Worm (Caenorhabditis elegans): ENCODE measurements around the gene CC8.2.
A peak's percentile ranks its signal among the peaks of the same experiment; 100 is the strongest.

Gene CC8.2

DNA sequence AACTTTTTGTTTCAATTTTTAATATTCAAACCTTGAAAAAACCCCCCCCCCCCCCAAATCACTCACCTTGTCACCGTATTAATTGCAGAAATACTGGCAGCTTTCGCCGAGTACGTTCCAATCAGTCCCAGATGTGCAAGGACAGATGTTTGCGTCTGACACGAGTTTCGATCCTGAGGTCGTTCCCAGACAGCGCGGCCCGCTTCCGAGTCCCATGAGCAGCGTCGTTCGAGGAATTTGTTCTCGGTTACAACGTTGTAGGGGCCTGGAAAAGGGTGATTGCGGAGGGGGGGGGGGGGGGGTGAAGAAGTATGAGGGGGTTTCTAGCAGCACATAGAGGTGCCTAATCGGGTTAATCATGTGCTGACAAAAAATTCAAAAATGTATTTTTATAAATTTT lies 14.4 kb upstream of the CC8.2 start:
- no peak for TF ChIP-seq unc-55 (GFP tag; optimal IDR thresholded peaks at IDR 0.05)
- no peak for TF ChIP-seq pat-9 (tag; optimal IDR thresholded peaks at IDR 0.05)
- TF ChIP-seq ceh-18 (tag; optimal IDR thresholded peaks at IDR 0.05) = no peak
- no peak for TF ChIP-seq pha-2 (tag; optimal IDR thresholded peaks at IDR 0.05)
- no peak for TF ChIP-seq nhr-11 (tag; optimal IDR thresholded peaks at IDR 0.05)
- TF ChIP-seq ceh-6 (GFP tag; optimal IDR thresholded peaks at IDR 0.05) = no peak
- no peak for TF ChIP-seq elt-4 (tag; optimal IDR thresholded peaks at IDR 0.05)
- TF ChIP-seq nfya-1 (tag; optimal IDR thresholded peaks at IDR 0.05) = no peak

DNA sequence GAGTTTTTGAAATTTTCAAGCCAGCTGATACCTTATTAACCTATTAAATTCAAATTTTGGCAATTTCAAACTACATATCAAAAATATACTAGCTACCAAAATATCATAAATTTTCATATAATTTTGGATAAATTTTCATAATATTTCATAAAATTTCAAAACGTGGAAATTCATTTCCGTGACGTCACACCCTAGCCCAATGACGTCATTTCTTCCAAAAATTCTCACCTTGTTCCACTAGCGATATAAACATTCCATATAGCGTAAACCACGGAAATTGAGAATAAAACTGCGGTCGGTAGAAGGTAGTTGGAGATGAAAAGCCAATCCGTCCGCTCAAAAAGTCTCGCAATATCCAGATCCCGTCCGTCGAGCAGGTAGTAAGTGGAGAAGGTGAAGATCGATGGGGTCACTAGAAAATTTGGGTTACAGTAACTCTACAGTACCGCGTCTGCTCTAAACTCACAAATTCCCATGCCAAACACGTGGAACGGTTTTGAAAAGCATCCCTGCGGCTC lies 12.7 kb upstream of the CC8.2 start:
- no peak for TF ChIP-seq ceh-31 (tag; optimal IDR thresholded peaks at IDR 0.05)
- no peak for TF ChIP-seq C38D4.7 (GFP tag; optimal IDR thresholded peaks at IDR 0.05)
- TF ChIP-seq pat-9 (tag; optimal IDR thresholded peaks at IDR 0.05) = no peak
- TF ChIP-seq nhr-232 (tag; optimal IDR thresholded peaks at IDR 0.05) = no peak
- no peak for TF ChIP-seq C08G9.2 (tag; optimal IDR thresholded peaks at IDR 0.05)
- no peak for TF ChIP-seq hlh-8 (tag; optimal IDR thresholded peaks at IDR 0.05)
- no peak for TF ChIP-seq pag-3 (tag; optimal IDR thresholded peaks at IDR 0.05; ENCODE audit: borderline replicate concordance)
- TF ChIP-seq che-1 (tag; optimal IDR thresholded peaks at IDR 0.05) = no peak
- no peak for TF ChIP-seq F13H6.1 (tag; optimal IDR thresholded peaks at IDR 0.05)
- TF ChIP-seq elt-2 (tag; optimal IDR thresholded peaks at IDR 0.05) = no peak
- TF ChIP-seq elt-4 (tag; optimal IDR thresholded peaks at IDR 0.05) = no peak

DNA sequence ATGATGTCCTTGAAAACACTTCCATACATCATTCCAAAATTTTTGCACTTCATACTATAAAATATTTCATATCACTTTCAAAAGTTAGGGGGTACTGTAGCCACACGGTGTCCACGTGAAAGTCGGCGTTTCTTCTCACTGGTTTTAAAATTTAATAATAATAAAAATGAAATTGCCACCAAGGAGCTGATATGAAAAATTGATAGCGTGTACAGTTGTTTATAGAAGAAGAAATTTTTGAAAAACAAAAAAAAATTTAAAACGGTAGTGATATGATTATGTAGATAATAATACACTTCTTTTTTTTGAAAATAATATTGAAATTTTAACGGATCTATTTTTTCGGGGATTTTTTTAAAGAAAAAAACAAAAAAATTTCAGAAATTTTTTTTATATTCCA lies 11.5 kb upstream of the CC8.2 start:
- no peak for TF ChIP-seq K09A11.1 (tag; optimal IDR thresholded peaks at IDR 0.05; ENCODE audit: insufficient read depth)
- TF ChIP-seq ceh-6 (GFP tag; optimal IDR thresholded peaks at IDR 0.05) = no peak
- TF ChIP-seq fkh-6 (tag; optimal IDR thresholded peaks at IDR 0.05) = no peak
- TF ChIP-seq syd-9 (tag; optimal IDR thresholded peaks at IDR 0.05) = no peak
- TF ChIP-seq ceh-24 (tag; optimal IDR thresholded peaks at IDR 0.05) = no peak
- no peak for TF ChIP-seq hlh-30 (tag; optimal IDR thresholded peaks at IDR 0.05; ENCODE audit: insufficient read depth)

DNA sequence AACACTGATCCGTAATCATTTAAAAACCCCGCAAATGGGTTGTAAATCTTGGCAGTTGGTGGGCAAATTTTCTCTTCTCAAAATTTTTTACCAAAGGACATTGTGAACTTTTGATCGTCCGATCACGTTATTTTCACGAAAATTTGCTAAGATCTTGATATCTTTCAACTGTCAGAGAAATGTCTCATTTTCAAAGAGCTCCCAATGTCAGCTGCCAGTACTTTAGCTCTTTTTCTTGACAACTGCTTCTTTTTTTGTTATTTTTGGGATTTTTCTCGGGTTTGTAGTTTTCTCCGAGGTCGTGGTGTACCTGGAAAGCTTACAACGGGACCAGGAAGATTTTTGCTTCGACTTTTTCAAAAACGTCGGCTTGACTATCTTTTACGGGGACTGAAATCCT lies 7.4 kb upstream of the CC8.2 start:
- TF ChIP-seq C08G9.2 (tag; optimal IDR thresholded peaks at IDR 0.05) = no peak
- no peak for TF ChIP-seq nhr-11 (tag; optimal IDR thresholded peaks at IDR 0.05)

ce11 chrIV:3654823-3655222 lies 6.3 kb upstream of the CC8.2 start:
- TF ChIP-seq pha-2 (tag; optimal IDR thresholded peaks at IDR 0.05) = no peak
- TF ChIP-seq unc-55 (GFP tag; optimal IDR thresholded peaks at IDR 0.05) = peak; percentile 57

DNA sequence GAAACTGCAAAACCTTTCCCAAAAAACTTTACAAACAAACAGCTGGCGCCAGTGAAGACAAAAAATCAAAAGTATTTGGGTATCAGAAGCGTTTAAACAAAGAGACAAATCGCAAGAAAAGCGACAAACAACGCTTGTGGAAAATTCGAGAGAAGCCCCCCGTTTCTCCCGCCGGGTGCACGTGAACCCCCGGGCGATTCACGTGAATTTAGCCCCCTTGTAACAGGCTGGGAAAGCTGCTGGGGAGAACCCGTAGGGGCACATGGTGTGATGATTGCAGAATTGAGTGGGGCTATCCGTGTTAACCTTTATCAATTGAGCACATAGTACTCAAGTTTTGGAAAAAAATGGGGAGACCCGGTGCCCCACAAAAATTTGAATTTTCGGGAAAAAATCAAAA lies 5.7 kb upstream of the CC8.2 start:
- TF ChIP-seq elt-4 (tag; optimal IDR thresholded peaks at IDR 0.05) = no peak
- no peak for TF ChIP-seq lin-11 (tag; optimal IDR thresholded peaks at IDR 0.05)
- TF ChIP-seq ref-2 (tag; optimal IDR thresholded peaks at IDR 0.05) = peak; percentile 35
- peak; percentile 35 for TF ChIP-seq unc-55 (GFP tag; optimal IDR thresholded peaks at IDR 0.05)
- peak; percentile 59 for TF ChIP-seq tbx-2 (tag; optimal IDR thresholded peaks at IDR 0.05)
- peak; percentile 12 for TF ChIP-seq pat-9 (tag; optimal IDR thresholded peaks at IDR 0.05)
- TF ChIP-seq Y22D7AL.16 (tag; optimal IDR thresholded peaks at IDR 0.05) = no peak
- TF ChIP-seq ceh-24 (tag; optimal IDR thresholded peaks at IDR 0.05) = no peak
- TF ChIP-seq sdc-2 (tag; optimal IDR thresholded peaks at IDR 0.05) = no peak
- no peak for TF ChIP-seq ets-4 (tag; optimal IDR thresholded peaks at IDR 0.05)
- no peak for TF ChIP-seq hlh-13 (GFP tag; optimal IDR thresholded peaks at IDR 0.05)
- TF ChIP-seq hlh-30 (tag; optimal IDR thresholded peaks at IDR 0.05; ENCODE audit: insufficient read depth) = peak; percentile 30
- no peak for TF ChIP-seq ceh-45 (GFP tag; IDR thresholded peaks at IDR 0.05)
- no peak for TF ChIP-seq fax-1 (tag; optimal IDR thresholded peaks at IDR 0.05)
- peak; percentile 91 for TF ChIP-seq ceh-18 (tag; optimal IDR thresholded peaks at IDR 0.05)
- no peak for TF ChIP-seq fkh-10 (GFP tag; optimal IDR thresholded peaks at IDR 0.05)
- TF ChIP-seq K02D7.2 (tag; optimal IDR thresholded peaks at IDR 0.05) = no peak
- TF ChIP-seq zip-5 (tag; optimal IDR thresholded peaks at IDR 0.05) = no peak
- TF ChIP-seq rnt-1 (tag; optimal IDR thresholded peaks at IDR 0.05) = peak; percentile 78
- no peak for TF ChIP-seq ttx-3 (tag; optimal IDR thresholded peaks at IDR 0.05)

Measured in whole organism, late embryonic.